Worm (Caenorhabditis elegans) whole organism, L4 larva: ENCODE data around the gene oga-1.
A peak's percentile ranks its signal among the peaks of the same experiment; 100 is the strongest.

Source experiments
- D1046.2 ChIP-seq: fragments of 200-800 bp; sonication (Bioruptor generic); IDR thresholded peaks from 2 replicates; pipeline ENCODE4 v1.3.6; 2022; ENCODE audit warnings: missing genetic modification characterization, missing compliant biosample characterization
- F10B5.3 ChIP-seq: sonication (generic microtip); optimal IDR thresholded peaks from 2 replicates; lab custom pipeline; 2016; ENCODE audit warnings: mild to moderate bottlenecking, missing genetic modification characterization, missing compliant biosample characterization
- F49E8.2 ChIP-seq: sonication (generic microtip); optimal IDR thresholded peaks from 2 replicates; lab custom pipeline; 2016; ENCODE audit warnings: missing compliant biosample characterization, mild to moderate bottlenecking, missing genetic modification characterization, borderline replicate concordance
- R02D3.7 ChIP-seq: fragments of 150-350 bp; sonication (generic microtip); optimal IDR thresholded peaks from 3 replicates; lab custom pipeline; 2014; ENCODE audit warnings: missing biosample characterization, missing genetic modification characterization
- T20F7.1 ChIP-seq: fragments of 200-800 bp; sonication (Bioruptor generic); optimal IDR thresholded peaks from 2 replicates; lab custom pipeline; 2018; ENCODE audit warnings: mild to moderate bottlenecking, missing genetic modification characterization, missing compliant biosample characterization
- ZK546.5 ChIP-seq, 2 experiments: sonication (generic microtip); optimal IDR thresholded peaks; 2 replicates each; lab custom pipeline; 2017; ENCODE audit warnings: missing biosample characterization in 2 of 2, missing genetic modification characterization in 2 of 2
- aha-1 ChIP-seq: fragments of 150-350 bp; peaks from one replicate; lab custom pipeline; 2014; ENCODE audit warnings: missing biosample characterization, missing genetic modification characterization
- ama-1 ChIP-seq: fragments of 150-350 bp; optimal IDR thresholded peaks from 2 replicates; lab custom pipeline; 2014; ENCODE audit warnings: inconsistent platforms, mixed read lengths
- arid-1 ChIP-seq: fragments of 200-800 bp; sonication (Bioruptor generic); conservative IDR thresholded peaks from 2 replicates; pipeline ENCODE4 v1.3.6; 2022; ENCODE audit warnings: missing genetic modification reagents, missing genetic modification characterization, missing compliant biosample characterization
- attf-4 ChIP-seq: sonication (generic microtip); optimal IDR thresholded peaks from 3 replicates; lab custom pipeline; 2017; ENCODE audit warnings: missing biosample characterization, missing genetic modification characterization
- ceh-20 ChIP-seq: fragments of 200-800 bp; sonication (Bioruptor generic); IDR thresholded peaks from 2 replicates; pipeline ENCODE4 v1.3.6; 2022; ENCODE audit warnings: missing genetic modification reagents, missing genetic modification characterization, missing compliant biosample characterization
- ceh-62 ChIP-seq: sonication (generic microtip); optimal IDR thresholded peaks from 2 replicates; lab custom pipeline; 2017; ENCODE audit warnings: missing biosample characterization, missing genetic modification characterization
- ces-1 ChIP-seq: fragments of 150-350 bp; sonication (generic microtip); optimal IDR thresholded peaks from 4 replicates; lab custom pipeline; 2014; ENCODE audit warnings: missing biosample characterization, missing genetic modification reagents, missing genetic modification characterization
- cey-2 ChIP-seq: sonication (generic microtip); optimal IDR thresholded peaks from 3 replicates; lab custom pipeline; 2017; ENCODE audit warnings: missing genetic modification characterization, mild to moderate bottlenecking, missing compliant biosample characterization, antibody characterized with exemption, borderline replicate concordance; ENCODE audit not compliant: insufficient read depth
- ctbp-1 ChIP-seq: fragments of 200-800 bp; sonication (Bioruptor generic); IDR thresholded peaks from 2 replicates; pipeline ENCODE4 v1.3.6; 2022; ENCODE audit warnings: missing genetic modification reagents, missing genetic modification characterization, missing compliant biosample characterization
- daf-16 ChIP-seq, 3 experiments: sonication (generic microtip); optimal IDR thresholded peaks; 2 replicates each; lab custom pipeline; 2016 to 2017; ENCODE audit warnings: missing genetic modification characterization in 3 of 3, missing genetic modification reagents in 3 of 3, mild to moderate bottlenecking in 2 of 3, missing compliant biosample characterization in 2 of 3, missing biosample characterization in 1 of 3, moderate library complexity in 1 of 3
- dpl-1 ChIP-seq: fragments of 150-350 bp; optimal IDR thresholded peaks from 2 replicates; lab custom pipeline; 2014; ENCODE audit warnings: missing biosample characterization, missing genetic modification reagents, missing genetic modification characterization
- dve-1 ChIP-seq: sonication (generic microtip); optimal IDR thresholded peaks from 2 replicates; lab custom pipeline; 2017; ENCODE audit warnings: antibody characterized with exemption, mild to moderate bottlenecking, missing genetic modification characterization, missing compliant biosample characterization; ENCODE audit not compliant: insufficient read depth
- fkh-10 ChIP-seq: fragments of 150-350 bp; optimal IDR thresholded peaks from 2 replicates; lab custom pipeline; 2014; ENCODE audit warnings: missing biosample characterization, missing genetic modification reagents, missing genetic modification characterization
- fos-1 ChIP-seq: fragments of 150-350 bp; optimal IDR thresholded peaks from 2 replicates; lab custom pipeline; 2014; ENCODE audit warnings: missing biosample characterization, missing genetic modification characterization
- hlh-11 ChIP-seq: fragments of 200-800 bp; sonication (Bioruptor generic); optimal IDR thresholded peaks from 2 replicates; lab custom pipeline; 2018; ENCODE audit warnings: mild to moderate bottlenecking, missing genetic modification characterization, missing compliant biosample characterization
- lin-1 ChIP-seq: fragments of 200-800 bp; sonication (Bioruptor generic); IDR thresholded peaks from 2 replicates; pipeline ENCODE4 v1.3.6; 2022; ENCODE audit warnings: missing genetic modification reagents, missing genetic modification characterization, missing compliant biosample characterization
- lin-39 ChIP-seq: fragments of 150-350 bp; optimal IDR thresholded peaks from 2 replicates; lab custom pipeline; 2014; ENCODE audit warnings: missing biosample characterization, missing genetic modification reagents, missing genetic modification characterization
- lsy-2 ChIP-seq, 2 experiments: fragments of 150-350 bp in 1 of 2; sonication (generic microtip) in 1 of 2; optimal IDR thresholded peaks; 2 replicates each; lab custom pipeline; 2014 to 2017; ENCODE audit warnings: missing biosample characterization in 2 of 2, missing genetic modification characterization in 2 of 2
- madf-9 ChIP-seq: fragments of 200-800 bp; sonication (Bioruptor generic); conservative IDR thresholded peaks from 2 replicates; pipeline ENCODE4 v1.3.6; 2022; ENCODE audit warnings: missing genetic modification reagents, missing genetic modification characterization, missing compliant biosample characterization
- nhr-102 ChIP-seq: sonication (generic microtip); optimal IDR thresholded peaks from 2 replicates; lab custom pipeline; 2016; ENCODE audit warnings: mild to moderate bottlenecking, missing genetic modification characterization, moderate library complexity, missing compliant biosample characterization
- nhr-11 ChIP-seq: fragments of 150-350 bp; optimal IDR thresholded peaks from 2 replicates; lab custom pipeline; 2014; ENCODE audit warnings: missing biosample characterization, missing genetic modification characterization
- nhr-111 ChIP-seq: fragments of 200-800 bp; sonication (Bioruptor generic); optimal IDR thresholded peaks from 2 replicates; lab custom pipeline; 2018; ENCODE audit warnings: mild to moderate bottlenecking, missing genetic modification characterization, missing compliant biosample characterization
- nhr-237 ChIP-seq: sonication (generic microtip); optimal IDR thresholded peaks from 2 replicates; lab custom pipeline; 2017; ENCODE audit warnings: missing biosample characterization, missing genetic modification characterization
- nhr-28 ChIP-seq: fragments of 150-350 bp; optimal IDR thresholded peaks from 2 replicates; lab custom pipeline; 2014; ENCODE audit warnings: missing biosample characterization, missing genetic modification characterization
- nhr-41 ChIP-seq: fragments of 200-800 bp; sonication (Bioruptor generic); IDR thresholded peaks from 2 replicates; pipeline ENCODE4 v1.3.6; 2022; ENCODE audit warnings: missing genetic modification reagents, missing genetic modification characterization, missing compliant biosample characterization
- nhr-42 ChIP-seq: fragments of 200-800 bp; sonication (Bioruptor generic); IDR thresholded peaks from 2 replicates; pipeline ENCODE4 v1.3.6; 2022; ENCODE audit warnings: missing genetic modification characterization, missing compliant biosample characterization
- nhr-48 ChIP-seq: sonication (generic microtip); optimal IDR thresholded peaks from 2 replicates; lab custom pipeline; 2016; ENCODE audit warnings: mild to moderate bottlenecking, missing genetic modification characterization, missing compliant biosample characterization
- nhr-77 ChIP-seq: fragments of 150-350 bp; optimal IDR thresholded peaks from 2 replicates; lab custom pipeline; 2014; ENCODE audit warnings: missing biosample characterization, missing genetic modification characterization
- pqm-1 ChIP-seq: sonication (generic microtip); optimal IDR thresholded peaks from 2 replicates; lab custom pipeline; 2017; ENCODE audit warnings: missing biosample characterization, missing genetic modification characterization
- rbr-2 ChIP-seq: sonication (generic microtip); optimal IDR thresholded peaks from 2 replicates; lab custom pipeline; 2016; ENCODE audit warnings: missing genotype, missing genetic modification characterization, missing compliant biosample characterization
- sdz-12 ChIP-seq: fragments of 200-800 bp; sonication (Bioruptor generic); optimal IDR thresholded peaks from 2 replicates; lab custom pipeline; 2018; ENCODE audit warnings: mild to moderate bottlenecking, missing genetic modification characterization, missing compliant biosample characterization
- skn-1 ChIP-seq: fragments of 150-350 bp; optimal IDR thresholded peaks from 2 replicates; lab custom pipeline; 2014; ENCODE audit warnings: missing biosample characterization, missing genetic modification characterization
- snpc-4 ChIP-seq: fragments of 150-350 bp; optimal IDR thresholded peaks from 2 replicates; lab custom pipeline; 2014; ENCODE audit warnings: missing biosample characterization, missing genetic modification characterization
- spr-3 ChIP-seq: fragments of 200-800 bp; sonication (Bioruptor generic); optimal IDR thresholded peaks from 2 replicates; lab custom pipeline; 2018; ENCODE audit warnings: mild to moderate bottlenecking, missing genetic modification characterization, missing compliant biosample characterization
- tag-97 ChIP-seq: fragments of 200-800 bp; sonication (Bioruptor generic); IDR thresholded peaks from 2 replicates; pipeline ENCODE4 v1.3.6; 2022; ENCODE audit warnings: missing genetic modification characterization, missing compliant biosample characterization
- tra-1 ChIP-seq: fragments of 200-800 bp; sonication (Bioruptor generic); IDR thresholded peaks from 2 replicates; pipeline ENCODE4 v1.3.6; 2022; ENCODE audit warnings: missing genetic modification reagents, missing genetic modification characterization, missing compliant biosample characterization
- unc-62 ChIP-seq, 3 experiments: fragments of 150-350 bp in 1 of 3; sonication (generic microtip); optimal IDR thresholded peaks in 2 of 3; peaks in 1 of 3; 1 replicate in 1 of 3; 2 replicates in 2 of 3; lab custom pipeline; 2014 to 2017; ENCODE audit warnings: missing biosample characterization in 3 of 3, missing genetic modification characterization in 3 of 3, missing genetic modification reagents in 3 of 3, missing genotype in 1 of 3
- zfp-3 ChIP-seq: fragments of 200-800 bp; sonication (Bioruptor generic); conservative IDR thresholded peaks from 2 replicates; pipeline ENCODE4 v1.3.6; 2022; ENCODE audit warnings: missing genetic modification reagents, missing genetic modification characterization, missing compliant biosample characterization
- zip-11 ChIP-seq: fragments of 200-800 bp; sonication (Bioruptor generic); IDR thresholded peaks from 2 replicates; pipeline ENCODE4 v1.3.6; 2022; ENCODE audit warnings: missing genetic modification characterization, missing compliant biosample characterization
- zip-2 ChIP-seq: fragments of 150-350 bp; optimal IDR thresholded peaks from 2 replicates; lab custom pipeline; 2014; ENCODE audit warnings: missing biosample characterization, missing genetic modification characterization
- ztf-11 ChIP-seq: fragments of 150-350 bp; optimal IDR thresholded peaks from 2 replicates; lab custom pipeline; 2014; ENCODE audit warnings: missing biosample characterization, missing genetic modification characterization

Gene oga-1

DNA sequence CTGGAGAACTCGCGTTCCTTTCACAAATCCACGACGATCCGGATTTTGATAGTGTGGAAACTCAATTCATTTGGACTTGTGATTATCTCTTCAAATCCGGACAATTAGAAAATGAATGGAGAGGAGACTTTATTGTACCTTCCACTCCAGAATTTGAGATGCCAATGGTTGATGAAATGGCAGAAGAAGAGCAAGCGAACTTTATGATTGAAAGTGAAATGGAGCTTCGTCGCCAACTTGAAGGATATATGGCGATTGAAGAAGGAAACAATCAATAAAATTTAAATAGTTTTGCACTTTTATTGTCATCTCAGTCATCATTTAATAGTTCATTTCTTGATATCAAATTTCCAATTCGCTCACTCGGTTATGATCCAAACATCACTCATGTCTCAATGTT is 41.5 kb upstream of the oga-1 start:
- TF ChIP-seq aha-1 (tag; lab: Kevin White, UChicago) (peak; percentile 93), ZK546.5 (tag; optimal IDR thresholded peaks at IDR 0.05; lab: Kevin White, UChicago) (no peak), ces-1 (GFP tag; lab: Kevin White, UChicago) (no peak)

DNA sequence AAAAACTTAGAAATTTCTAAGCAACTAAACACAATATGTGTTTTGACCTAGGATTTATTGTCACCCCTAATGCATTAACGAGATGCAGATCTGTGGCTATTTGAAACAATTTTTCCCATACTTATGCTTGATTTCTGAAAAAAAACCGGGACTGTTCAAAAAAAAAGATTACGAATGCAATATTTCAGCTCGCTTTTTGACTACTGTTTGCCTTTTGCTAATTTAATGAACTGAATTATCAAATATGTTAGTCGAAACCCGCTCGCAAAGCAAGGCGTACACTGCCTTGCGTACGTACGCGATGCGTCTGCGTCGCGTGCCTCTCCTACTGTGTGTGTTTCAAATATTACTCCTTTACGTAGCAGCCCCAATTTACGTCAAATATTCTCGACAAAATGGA is 39.8 kb upstream of the oga-1 start, which contains the start of gene C23F12.4:
C23F12.4 (plus strand) TSS at position 301 of the 400 bp plus-strand sequence.
- TF ChIP-seq ceh-62 (tag; lab: Kevin White, UChicago) (no peak), F49E8.2 (tag; lab: Kevin White, UChicago) (no peak), ces-1 (GFP tag; lab: Kevin White, UChicago) (no peak), ZK546.5 (tag; optimal IDR thresholded peaks at IDR 0.05; lab: Kevin White, UChicago) (no peak), rbr-2 (tag; lab: Kevin White, UChicago) (no peak), snpc-4 (tag; lab: Kevin White, UChicago) (no peak), fos-1 (tag; lab: Kevin White, UChicago) (no peak), D1046.2 (GFP tag; lab: Robert Waterston, UW) (no peak), aha-1 (tag; lab: Kevin White, UChicago) (no peak), tag-97 (no peak), lin-39 (tag; lab: Kevin White, UChicago) (no peak), unc-62 (GFP tag; optimal IDR thresholded peaks at IDR 0.05 in 1 of 2; lab: Kevin White, UChicago) (no peak), unc-62 (tag; optimal IDR thresholded peaks at IDR 0.05; lab: Kevin White, UChicago) (no peak), hlh-11 (no peak), lin-1 (no peak), arid-1 (GFP tag; lab: Robert Waterston, UW) (no peak), nhr-28 (no peak), R02D3.7 (no peak), madf-9 (GFP tag; lab: Robert Waterston, UW) (no peak), daf-16 (GFP tag; optimal IDR thresholded peaks at IDR 0.05; lab: Kevin White, UChicago) (no peak), daf-16 (tag; optimal IDR thresholded peaks at IDR 0.05; lab: Kevin White, UChicago) (no peak)

DNA sequence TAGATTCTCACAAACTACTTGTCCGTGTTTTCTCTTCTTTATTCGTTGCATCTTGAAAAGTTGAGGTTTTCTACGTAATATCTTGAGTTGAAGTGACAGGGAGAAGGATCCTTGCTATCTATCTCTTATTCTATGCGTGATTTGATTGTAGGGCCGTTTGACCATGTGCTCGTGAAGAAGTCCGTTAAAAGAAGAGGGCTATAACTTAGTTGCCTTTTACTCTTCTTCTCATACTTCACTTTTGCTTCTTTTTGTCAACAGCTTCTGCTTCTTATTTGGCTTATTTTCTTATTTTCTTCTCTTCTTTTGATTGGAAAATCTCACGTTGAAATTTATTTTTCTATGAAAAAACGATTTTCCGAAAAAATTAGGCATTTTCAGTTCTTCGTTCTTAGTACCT is 26.5 kb upstream of the oga-1 start:
- TF ChIP-seq nhr-77 (no peak), T20F7.1 (GFP tag; lab: Kevin White, UChicago) (no peak), zip-11 (GFP tag; lab: Robert Waterston, UW) (no peak), zfp-3 (GFP tag; lab: Robert Waterston, UW) (no peak), unc-62 (GFP tag; optimal IDR thresholded peaks at IDR 0.05 in 1 of 2; lab: Kevin White, UChicago) (no peak), unc-62 (tag; optimal IDR thresholded peaks at IDR 0.05; lab: Kevin White, UChicago) (no peak), F10B5.3 (tag; lab: Kevin White, UChicago) (no peak), nhr-42 (no peak), pqm-1 (tag; lab: Kevin White, UChicago) (no peak), F49E8.2 (tag; lab: Kevin White, UChicago) (no peak), skn-1 (tag; lab: Kevin White, UChicago) (no peak), cey-2 (tag; lab: Kevin White, UChicago) (no peak), dpl-1 (GFP tag; lab: Kevin White, UChicago) (no peak), lsy-2 (tag; optimal IDR thresholded peaks at IDR 0.05; lab: Kevin White, UChicago) (no peak), ZK546.5 (tag; optimal IDR thresholded peaks at IDR 0.05; lab: Kevin White, UChicago) (no peak), ama-1 (lab: Kevin White, UChicago) (no peak), ctbp-1 (peak; percentile 25; the same call in 1 of the 2 replicates), nhr-102 (tag; lab: Kevin White, UChicago) (no peak), spr-3 (GFP tag; lab: Kevin White, UChicago) (no peak), nhr-237 (tag; lab: Kevin White, UChicago) (no peak), nhr-48 (no peak), tra-1 (no peak), daf-16 (GFP tag; optimal IDR thresholded peaks at IDR 0.05; lab: Kevin White, UChicago) (no peak), daf-16 (tag; optimal IDR thresholded peaks at IDR 0.05; lab: Kevin White, UChicago) (no peak), nhr-41 (GFP tag; lab: Robert Waterston, UW) (no peak), dve-1 (tag; lab: Kevin White, UChicago) (no peak), ceh-20 (GFP tag; lab: Robert Waterston, UW) (no peak), fkh-10 (peak; percentile 45), nhr-11 (tag; lab: Kevin White, UChicago) (no peak), sdz-12 (no peak), aha-1 (tag; lab: Kevin White, UChicago) (peak; percentile 84), zip-2 (tag; lab: Kevin White, UChicago) (no peak), fos-1 (tag; lab: Kevin White, UChicago) (no peak), ces-1 (GFP tag; lab: Kevin White, UChicago) (peak; percentile 57), attf-4 (tag; lab: Kevin White, UChicago) (no peak), ztf-11 (no peak), nhr-111 (GFP tag; lab: Kevin White, UChicago) (no peak)
